Worm (Caenorhabditis elegans) whole organism, L3 larva: ENCODE measurements around the gene casy-1.

Experiments used
- R02D3.7 ChIP-seq: fragments of 150-350 bp; optimal IDR thresholded peaks from 2 replicates; lab custom pipeline; 2014; ENCODE audit warnings: missing biosample characterization, missing genetic modification characterization
- ZK546.5 ChIP-seq: sonication (generic microtip); optimal IDR thresholded peaks from 2 replicates; lab custom pipeline; 2017; ENCODE audit warnings: missing biosample characterization, missing genetic modification characterization
- ceh-16 ChIP-seq: sonication (generic microtip); optimal IDR thresholded peaks from 2 replicates; lab custom pipeline; 2017; ENCODE audit warnings: missing biosample characterization, missing genetic modification characterization
- ceh-82 ChIP-seq: fragments of 150-350 bp; optimal IDR thresholded peaks from 2 replicates; lab custom pipeline; 2014; ENCODE audit warnings: missing biosample characterization, missing genetic modification characterization
- ceh-9 ChIP-seq: sonication (generic microtip); optimal IDR thresholded peaks from 2 replicates; lab custom pipeline; 2018; ENCODE audit warnings: missing biosample characterization, missing genetic modification characterization
- daf-12 ChIP-seq: fragments of 150-350 bp; optimal IDR thresholded peaks from 2 replicates; lab custom pipeline; 2014; ENCODE audit warnings: missing biosample characterization, missing genetic modification reagents, missing genetic modification characterization
- egl-5 ChIP-seq: fragments of 150-350 bp; optimal IDR thresholded peaks from 2 replicates; lab custom pipeline; 2017; ENCODE audit warnings: missing biosample characterization, missing genetic modification reagents, missing genetic modification characterization, inconsistent platforms
- elt-2 ChIP-seq: sonication (generic microtip); optimal IDR thresholded peaks from 2 replicates; lab custom pipeline; 2016; ENCODE audit warnings: missing genetic modification reagents, mild to moderate bottlenecking, missing genetic modification characterization, missing compliant biosample characterization
- eor-1 ChIP-seq, 2 experiments: fragments of 150-350 bp; optimal IDR thresholded peaks; 2 replicates each; lab custom pipeline; 2014 to 2018; ENCODE audit warnings: missing biosample characterization in 2 of 2, missing genetic modification characterization in 2 of 2
- fkh-10 ChIP-seq: sonication (generic microtip); optimal IDR thresholded peaks from 2 replicates; lab custom pipeline; 2017; ENCODE audit warnings: missing biosample characterization, missing genetic modification reagents, missing genetic modification characterization
- hmg-11 ChIP-seq: sonication (generic microtip); optimal IDR thresholded peaks from 2 replicates; lab custom pipeline; 2016; ENCODE audit warnings: missing genetic modification characterization, missing compliant biosample characterization
- jun-1 ChIP-seq: fragments of 150-350 bp; optimal IDR thresholded peaks from 2 replicates; lab custom pipeline; 2014; ENCODE audit warnings: missing biosample characterization, missing genetic modification reagents, missing genetic modification characterization
- lin-39 ChIP-seq: fragments of 150-350 bp; optimal IDR thresholded peaks from 2 replicates; lab custom pipeline; 2018; ENCODE audit warnings: missing biosample characterization, missing genetic modification reagents, missing genetic modification characterization
- mdl-1 ChIP-seq: fragments of 150-350 bp; optimal IDR thresholded peaks from 2 replicates; lab custom pipeline; 2014; ENCODE audit warnings: missing biosample characterization, missing genetic modification characterization
- nfya-1 ChIP-seq: sonication (generic microtip); optimal IDR thresholded peaks from 2 replicates; lab custom pipeline; 2017; ENCODE audit warnings: missing genetic modification characterization, mild to moderate bottlenecking, missing compliant biosample characterization, antibody characterized with exemption, moderate library complexity; ENCODE audit not compliant: insufficient read depth
- nhr-11 ChIP-seq: fragments of 150-350 bp; optimal IDR thresholded peaks from 2 replicates; lab custom pipeline; 2014; ENCODE audit warnings: missing biosample characterization, missing genetic modification characterization
- nhr-12 ChIP-seq: fragments of 150-350 bp; optimal IDR thresholded peaks from 2 replicates; lab custom pipeline; 2014; ENCODE audit warnings: missing biosample characterization, missing genetic modification characterization
- nhr-23 ChIP-seq: fragments of 150-350 bp; optimal IDR thresholded peaks from 2 replicates; lab custom pipeline; 2014; ENCODE audit warnings: missing biosample characterization, missing genetic modification reagents, missing genetic modification characterization
- nhr-237 ChIP-seq: fragments of 150-350 bp; optimal IDR thresholded peaks from 2 replicates; lab custom pipeline; 2014; ENCODE audit warnings: missing biosample characterization, missing genetic modification characterization
- nhr-25 ChIP-seq: sonication (generic microtip); optimal IDR thresholded peaks from 2 replicates; lab custom pipeline; 2017; ENCODE audit warnings: missing biosample characterization, missing genetic modification characterization
- nhr-28 ChIP-seq: fragments of 150-350 bp; optimal IDR thresholded peaks from 2 replicates; lab custom pipeline; 2014; ENCODE audit warnings: missing biosample characterization, missing genetic modification characterization
- nhr-43 ChIP-seq: sonication (generic microtip); optimal IDR thresholded peaks from 2 replicates; lab custom pipeline; 2016; ENCODE audit warnings: mild to moderate bottlenecking, missing genetic modification characterization, missing compliant biosample characterization; ENCODE audit not compliant: poor library complexity, severe bottlenecking
- nhr-67 ChIP-seq: fragments of 150-350 bp; optimal IDR thresholded peaks from 2 replicates; lab custom pipeline; 2014; ENCODE audit warnings: missing biosample characterization, missing genetic modification characterization
- nhr-76 ChIP-seq: fragments of 150-350 bp; sonication (generic microtip); optimal IDR thresholded peaks from 5 replicates; lab custom pipeline; 2014; ENCODE audit warnings: missing biosample characterization, missing genetic modification characterization
- nhr-77 ChIP-seq: fragments of 150-350 bp; optimal IDR thresholded peaks from 2 replicates; lab custom pipeline; 2014; ENCODE audit warnings: missing biosample characterization, missing genetic modification characterization
- pqm-1 ChIP-seq: fragments of 150-350 bp; optimal IDR thresholded peaks from 2 replicates; lab custom pipeline; 2017; ENCODE audit warnings: missing biosample characterization, missing genetic modification characterization, inconsistent platforms
- sea-2 ChIP-seq: fragments of 150-350 bp; sonication (generic microtip); optimal IDR thresholded peaks from 4 replicates; lab custom pipeline; 2014; ENCODE audit warnings: missing biosample characterization, missing genetic modification reagents, missing genetic modification characterization
- snpc-4 ChIP-seq: fragments of 150-350 bp; optimal IDR thresholded peaks from 2 replicates; lab custom pipeline; 2014; ENCODE audit warnings: missing biosample characterization, missing genetic modification characterization
- unc-39 ChIP-seq: sonication (generic microtip); optimal IDR thresholded peaks from 4 replicates; lab custom pipeline; 2017; ENCODE audit warnings: missing biosample characterization, missing genetic modification characterization
- unc-62 ChIP-seq: fragments of 150-350 bp; sonication (generic microtip); optimal IDR thresholded peaks from 4 replicates; lab custom pipeline; 2014; ENCODE audit warnings: missing biosample characterization, missing genetic modification reagents, missing genetic modification characterization
- ztf-4 ChIP-seq: fragments of 150-350 bp; optimal IDR thresholded peaks from 2 replicates; lab custom pipeline; 2014; ENCODE audit warnings: missing biosample characterization, missing genetic modification characterization

Gene casy-1

DNA sequence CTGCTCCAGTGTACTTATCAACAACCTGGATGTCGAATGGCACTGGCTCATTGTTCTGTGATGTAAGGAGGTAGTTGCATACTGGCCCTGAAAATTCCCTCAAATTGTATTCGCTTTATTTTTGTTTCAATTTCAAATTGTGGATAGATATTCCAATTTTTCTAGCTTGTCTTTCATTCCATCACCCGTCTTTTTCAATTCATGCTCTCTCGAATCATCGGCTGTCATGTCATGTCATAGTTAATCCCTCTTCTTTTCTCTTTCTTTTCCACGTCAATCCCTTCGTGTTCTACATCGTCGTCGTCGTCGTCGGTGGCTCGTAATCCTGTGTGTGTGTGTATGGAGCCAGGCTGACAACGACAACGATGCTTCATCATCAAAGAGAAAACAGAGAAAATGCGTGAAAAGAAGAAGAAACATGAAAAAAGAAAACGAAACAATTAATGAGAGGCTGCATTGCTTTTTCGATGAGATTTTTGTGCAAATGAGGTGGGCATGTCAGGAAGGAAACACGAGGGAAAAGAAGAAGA, 780 bp downstream of the casy-1 start:
- TF ChIP-seq sea-2 (GFP tag; lab: Kevin White, UChicago) (no peak), nhr-67 (tag; lab: Kevin White, UChicago) (no peak), unc-62 (GFP tag; lab: Kevin White, UChicago) (peak; percentile 12), egl-5 (tag; lab: Kevin White, UChicago) (peak; percentile 30), lin-39 (tag; lab: Kevin White, UChicago) (peak; percentile 39), nfya-1 (peak; percentile 14)

DNA sequence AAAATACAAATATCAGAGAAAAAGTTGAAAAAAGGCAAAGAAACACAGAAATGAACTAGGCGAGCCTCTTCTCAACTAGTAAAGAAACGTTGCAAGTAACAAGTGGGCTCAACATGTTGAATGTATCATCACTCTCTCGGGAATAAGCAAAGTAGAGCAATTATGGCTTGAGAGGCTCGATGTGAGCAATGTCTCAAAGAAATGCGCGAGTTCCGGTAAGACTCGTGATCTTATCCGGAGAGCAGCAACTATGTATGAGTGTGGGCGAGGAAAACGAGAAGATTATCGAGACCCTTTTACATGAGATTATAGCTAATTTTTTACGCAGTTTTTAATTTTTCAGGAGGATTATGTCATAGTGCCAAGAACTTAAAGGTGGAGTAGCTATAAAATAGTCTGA, 4.3 kb downstream of the casy-1 start:
- TF ChIP-seq nfya-1 (peak; percentile 35), nhr-12 (tag; lab: Kevin White, UChicago) (no peak), nhr-237 (no peak), lin-39 (tag; lab: Kevin White, UChicago) (peak; percentile 54), nhr-43 (tag; lab: Kevin White, UChicago) (no peak), nhr-11 (tag; lab: Kevin White, UChicago) (no peak), ZK546.5 (tag; lab: Kevin White, UChicago) (no peak), snpc-4 (tag; lab: Kevin White, UChicago) (no peak), nhr-67 (tag; lab: Kevin White, UChicago) (no peak), daf-12 (tag; lab: Kevin White, UChicago) (no peak)
- TF ChIP-seq, all 47 proteins: peak for 2

DNA sequence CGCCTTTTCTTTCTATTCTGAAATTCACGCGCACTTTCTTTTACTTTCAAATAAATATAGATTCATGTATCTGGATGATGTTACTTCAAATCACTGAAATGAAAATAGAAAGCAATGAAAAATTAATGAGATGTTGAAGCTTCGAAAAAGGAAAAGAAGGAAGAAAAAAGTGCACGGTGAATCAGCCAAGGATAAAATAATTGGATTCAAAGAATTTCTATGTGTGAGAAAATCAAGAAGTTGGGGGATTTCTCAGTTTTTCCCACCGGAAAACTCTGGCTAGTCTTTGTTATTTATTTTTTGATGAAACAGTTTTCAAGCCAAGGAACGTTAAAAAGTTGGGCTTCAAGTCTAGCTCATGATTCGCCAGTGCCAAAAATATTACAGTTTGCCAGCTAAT, 4.7 kb downstream of the casy-1 start:
- TF ChIP-seq elt-2: no peak
- no peak for TF ChIP-seq ceh-82
- no peak for TF ChIP-seq unc-39 (tag; lab: Kevin White, UChicago)
- TF ChIP-seq daf-12 (tag; lab: Kevin White, UChicago): no peak
- no peak for TF ChIP-seq nhr-25
- no peak for TF ChIP-seq jun-1 (tag; lab: Kevin White, UChicago)
- no peak for TF ChIP-seq R02D3.7 (tag; lab: Kevin White, UChicago)
- no peak for TF ChIP-seq ceh-9
- no peak for TF ChIP-seq ceh-16 (tag; lab: Kevin White, UChicago)
- no peak for TF ChIP-seq hmg-11
- TF ChIP-seq ZK546.5 (tag; lab: Kevin White, UChicago): no peak
- no peak for TF ChIP-seq nhr-77 (tag; lab: Kevin White, UChicago)
- TF ChIP-seq pqm-1 (tag; lab: Kevin White, UChicago): no peak
- no peak for TF ChIP-seq eor-1 (tag; optimal IDR thresholded peaks at IDR 0.05; lab: Kevin White, UChicago)

DNA sequence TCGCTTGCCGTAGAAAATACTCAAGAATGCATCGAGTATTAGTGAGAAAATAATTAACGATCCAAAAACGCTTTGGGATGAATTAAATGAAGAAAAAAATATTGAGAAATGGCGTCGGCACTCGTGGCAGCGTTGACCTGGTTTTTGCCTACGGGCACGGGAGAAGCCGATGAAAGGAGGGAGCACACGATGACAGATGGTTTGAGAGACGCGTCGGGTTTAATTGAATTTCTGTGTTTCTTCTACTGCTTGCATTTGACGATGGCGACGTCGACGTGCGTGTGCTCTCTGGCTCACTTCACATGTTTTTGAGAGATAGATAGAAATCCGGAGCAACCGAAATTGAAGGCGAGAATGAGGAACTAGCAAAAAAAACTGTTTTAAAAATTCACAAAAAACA, 5.8 kb downstream of the casy-1 start:
- TF ChIP-seq fkh-10 (peak; percentile 5), ceh-82 (no peak)

DNA sequence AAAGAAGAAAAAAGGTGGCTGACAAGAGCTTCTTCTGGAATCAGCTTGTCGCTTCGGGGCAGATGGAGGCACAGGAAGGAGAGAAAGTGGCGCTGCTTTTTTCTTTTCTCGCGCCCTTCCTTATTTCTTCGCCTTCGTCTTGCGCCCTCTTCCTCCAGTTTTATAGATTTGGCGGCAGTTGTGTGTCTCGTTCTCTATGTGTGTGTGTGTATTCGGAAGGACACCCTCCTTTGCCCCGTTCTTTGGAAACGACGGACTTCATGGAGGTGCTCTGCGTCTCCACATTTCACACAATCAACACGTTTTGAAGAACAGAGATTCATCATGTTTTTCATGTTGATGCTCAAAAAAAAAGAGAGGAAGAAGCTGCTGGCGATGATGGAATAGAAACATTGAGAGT, 7.8 kb downstream of the casy-1 start:
- no peak for TF ChIP-seq nhr-28 (tag; lab: Kevin White, UChicago)
- no peak for TF ChIP-seq nhr-77 (tag; lab: Kevin White, UChicago)
- peak; percentile 54 for TF ChIP-seq lin-39 (tag; lab: Kevin White, UChicago)
- no peak for TF ChIP-seq unc-39 (tag; lab: Kevin White, UChicago)
- no peak for TF ChIP-seq ceh-16 (tag; lab: Kevin White, UChicago)
- TF ChIP-seq nfya-1: peak; percentile 42
- TF ChIP-seq ztf-4 (tag; lab: Kevin White, UChicago): no peak
- TF ChIP-seq fkh-10: peak; percentile 72
- TF ChIP-seq elt-2: no peak
- TF ChIP-seq daf-12 (tag; lab: Kevin White, UChicago): no peak
- TF ChIP-seq eor-1 (tag; optimal IDR thresholded peaks at IDR 0.05; lab: Kevin White, UChicago): no peak
- no peak for TF ChIP-seq jun-1 (tag; lab: Kevin White, UChicago)
- TF ChIP-seq nhr-25: no peak
- no peak for TF ChIP-seq ceh-82
- TF ChIP-seq egl-5 (tag; lab: Kevin White, UChicago): peak; percentile 35
- no peak for TF ChIP-seq nhr-67 (tag; lab: Kevin White, UChicago)
- TF ChIP-seq nhr-76 (tag; lab: Kevin White, UChicago): no peak
- no peak for TF ChIP-seq snpc-4 (tag; lab: Kevin White, UChicago)
- peak; percentile 40 for TF ChIP-seq hmg-11
- TF ChIP-seq nhr-237: no peak
- no peak for TF ChIP-seq nhr-23
- TF ChIP-seq nhr-11 (tag; lab: Kevin White, UChicago): peak; percentile 25
- TF ChIP-seq mdl-1: no peak
- no peak for TF ChIP-seq pqm-1 (tag; lab: Kevin White, UChicago)
